Fruit fly (Drosophila melanogaster) whole organism, embryonic: ENCODE data around the gene Art8.

Source experiments
- Adf1 ChIP-seq: fragments of 200-800 bp; sonication (Bioruptor generic); IDR thresholded peaks from 2 replicates; pipeline ENCODE4 v1.3.6; 2022; ENCODE audit warnings: missing biosample characterization, missing genetic modification characterization
- Awh ChIP-seq: fragments of 200-800 bp; sonication (Bioruptor generic); IDR thresholded peaks from 2 replicates; pipeline ENCODE4, ENCODE4 v1.3.6; 2022; ENCODE audit warnings: missing biosample characterization, missing genetic modification characterization
- B-H1 ChIP-seq: fragments of 200-800 bp; sonication (Bioruptor generic); IDR thresholded peaks from 3 replicates; pipeline ENCODE4 v1.3.6; 2022; ENCODE audit warnings: missing biosample characterization, missing genetic modification characterization
- CG1024 ChIP-seq: fragments of 200-800 bp; sonication (Bioruptor generic); IDR thresholded peaks from 2 replicates; pipeline ENCODE4 v1.3.6; 2022; ENCODE audit warnings: missing biosample characterization, missing genetic modification characterization
- CG11456 ChIP-seq: fragments of 200-800 bp; sonication (Bioruptor generic); IDR thresholded peaks from 3 replicates; pipeline ENCODE4 v1.3.6; 2022; ENCODE audit warnings: missing biosample characterization, missing genetic modification characterization
- CG11560 ChIP-seq: fragments of 200-800 bp; sonication (Bioruptor generic); IDR thresholded peaks from 3 replicates; pipeline ENCODE4 v1.3.6; 2022; ENCODE audit warnings: missing biosample characterization, missing genetic modification characterization
- CG11695 ChIP-seq: fragments of 200-800 bp; sonication (Bioruptor generic); IDR thresholded peaks from 3 replicates; pipeline ENCODE4 v1.3.6; 2022; ENCODE audit warnings: missing biosample characterization, missing genetic modification characterization
- CG12155 ChIP-seq: fragments of 200-800 bp; sonication (Bioruptor generic); optimal IDR thresholded peaks from 3 replicates; lab custom pipeline; 2016; ENCODE audit warnings: missing biosample characterization, missing genetic modification characterization
- CG17361 ChIP-seq: fragments of 200-800 bp; sonication (Bioruptor generic); IDR thresholded peaks from 3 replicates; pipeline ENCODE4 v1.3.6; 2022; ENCODE audit warnings: missing biosample characterization, missing genetic modification characterization
- CG2889 ChIP-seq: fragments of 200-800 bp; sonication (Bioruptor generic); IDR thresholded peaks from 3 replicates; pipeline ENCODE4 v1.3.6; 2022; ENCODE audit warnings: missing biosample characterization, missing genetic modification characterization
- CG30403 ChIP-seq: fragments of 200-800 bp; sonication (Bioruptor generic); optimal IDR thresholded peaks from 3 replicates; lab custom pipeline; 2016; ENCODE audit warnings: missing biosample characterization, missing genetic modification characterization
- CG3407 ChIP-seq: fragments of 200-800 bp; sonication (Bioruptor generic); optimal IDR thresholded peaks from 2 replicates; lab custom pipeline; 2018; ENCODE audit warnings: missing biosample characterization, mild to moderate bottlenecking, missing genetic modification characterization
- CG4707 ChIP-seq: fragments of 200-800 bp; sonication (Bioruptor generic); optimal IDR thresholded peaks from 2 replicates; lab custom pipeline; 2018; ENCODE audit warnings: missing biosample characterization, mild to moderate bottlenecking, missing genetic modification characterization, moderate library complexity
- CG5245 ChIP-seq: fragments of 200-800 bp; sonication (Bioruptor generic); optimal IDR thresholded peaks from 3 replicates; lab custom pipeline; 2016; ENCODE audit warnings: missing biosample characterization, missing genetic modification characterization
- CG7556 ChIP-seq: fragments of 200-800 bp; sonication (Bioruptor generic); optimal IDR thresholded peaks from 2 replicates; lab custom pipeline; 2017; ENCODE audit warnings: missing biosample characterization, mild to moderate bottlenecking, missing genetic modification characterization
- CG9215 ChIP-seq: fragments of 200-800 bp; sonication (Bioruptor generic); IDR thresholded peaks from 2 replicates; pipeline ENCODE4 v1.3.6; 2022; ENCODE audit warnings: missing biosample characterization, missing genetic modification characterization
- CG9797 ChIP-seq: fragments of 200-800 bp; sonication (Bioruptor generic); optimal IDR thresholded peaks from 3 replicates; lab custom pipeline; 2018; ENCODE audit warnings: missing biosample characterization, mild to moderate bottlenecking, missing genetic modification characterization
- Dfd ChIP-seq, 2 experiments: fragments of >200 bp; optimal IDR thresholded peaks; 2 replicates each; lab custom pipeline; 2017; ENCODE audit warnings: missing biosample characterization in 2 of 2, missing genetic modification characterization in 2 of 2
- Ets65A ChIP-seq: fragments of 200-800 bp; sonication (Bioruptor generic); peaks from one replicate; lab custom pipeline; 2016; ENCODE audit warnings: missing biosample characterization, missing genetic modification characterization
- Gsc ChIP-seq: fragments of 200-800 bp; sonication (Bioruptor generic); IDR thresholded peaks from 2 replicates; pipeline ENCODE4 v1.3.6; 2022; ENCODE audit warnings: missing biosample characterization, missing genetic modification characterization
- H15 ChIP-seq: fragments of 200-800 bp; sonication (Bioruptor generic); IDR thresholded peaks from 3 replicates; pipeline ENCODE4 v1.3.6; 2022; ENCODE audit warnings: missing biosample characterization, missing genetic modification characterization
- Hmx ChIP-seq: fragments of 200-800 bp; sonication (Bioruptor generic); optimal IDR thresholded peaks from 2 replicates; lab custom pipeline; 2016; ENCODE audit warnings: missing biosample characterization, missing genetic modification characterization
- Jarid2 ChIP-seq: fragments of 200-800 bp; sonication (Bioruptor generic); optimal IDR thresholded peaks from 3 replicates; lab custom pipeline; 2017; ENCODE audit warnings: mild to moderate bottlenecking, missing biosample characterization, missing genetic modification reagents, missing genetic modification characterization
- Kr ChIP-seq: fragments of 200-800 bp; sonication (Bioruptor generic); optimal IDR thresholded peaks from 2 replicates; lab custom pipeline; 2017; ENCODE audit warnings: missing biosample characterization, mild to moderate bottlenecking, missing genetic modification characterization
- MESR4 ChIP-seq: fragments of 200-800 bp; sonication (Bioruptor generic); optimal IDR thresholded peaks from 2 replicates; lab custom pipeline; 2018; ENCODE audit warnings: missing biosample characterization, mild to moderate bottlenecking, missing genetic modification characterization, moderate library complexity
- Opbp ChIP-seq: fragments of 200-800 bp; sonication (Bioruptor generic); IDR thresholded peaks from 3 replicates; pipeline ENCODE4 v1.3.6; 2022; ENCODE audit warnings: missing biosample characterization, missing genetic modification characterization; ENCODE audit not compliant: partially characterized antibody
- Sry-β ChIP-seq: fragments of 200-800 bp; sonication (Bioruptor generic); optimal IDR thresholded peaks from 2 replicates; lab custom pipeline; 2018; ENCODE audit warnings: missing biosample characterization, mild to moderate bottlenecking, missing genetic modification characterization, moderate library complexity
- Xrp1 ChIP-seq: fragments of 200-800 bp; sonication (Bioruptor generic); IDR thresholded peaks from 2 replicates; pipeline ENCODE4 v1.3.6; 2022; ENCODE audit warnings: missing biosample characterization, missing genetic modification characterization
- bbx ChIP-seq: fragments of 200-800 bp; sonication (Bioruptor generic); IDR thresholded peaks from 2 replicates; pipeline ENCODE4 v1.3.6; 2022; ENCODE audit warnings: missing biosample characterization, missing genetic modification characterization; ENCODE audit not compliant: partially characterized antibody
- cg ChIP-seq: fragments of 200-800 bp; sonication (Bioruptor generic); optimal IDR thresholded peaks from 3 replicates; lab custom pipeline; 2019; ENCODE audit warnings: missing biosample characterization, mild to moderate bottlenecking, missing genetic modification characterization, moderate library complexity
- chinmo ChIP-seq: fragments of 200-800 bp; sonication (Bioruptor generic); IDR thresholded peaks from 4 replicates; pipeline ENCODE4 v1.3.6; 2022; ENCODE audit warnings: missing biosample characterization, missing genetic modification characterization; ENCODE audit not compliant: partially characterized antibody
- crp ChIP-seq, 2 experiments: fragments of 200-800 bp; sonication (Bioruptor generic); optimal IDR thresholded peaks; 2 replicates in 1 of 2; 3 replicates in 1 of 2; lab custom pipeline; 2017; ENCODE audit warnings: missing biosample characterization in 2 of 2, missing genetic modification characterization in 2 of 2, mild to moderate bottlenecking in 1 of 2, moderate library complexity in 1 of 2
- danr ChIP-seq: fragments of 200-800 bp; sonication (Bioruptor generic); IDR thresholded peaks from 2 replicates; pipeline ENCODE4 v1.3.6; 2022; ENCODE audit warnings: missing biosample characterization, missing genetic modification characterization
- ftz-f1 ChIP-seq: fragments of 200-800 bp; sonication (Bioruptor generic); optimal IDR thresholded peaks from 2 replicates; lab custom pipeline; 2016; ENCODE audit warnings: missing biosample characterization, missing genetic modification characterization
- fu2 ChIP-seq: fragments of 200-800 bp; sonication (Bioruptor generic); optimal IDR thresholded peaks from 2 replicates; lab custom pipeline; 2016; ENCODE audit warnings: missing biosample characterization, missing genetic modification characterization
- hb ChIP-seq: fragments of 200-800 bp; sonication (Bioruptor generic); IDR thresholded peaks from 3 replicates; pipeline ENCODE4 v1.3.6; 2022; ENCODE audit warnings: missing biosample characterization, missing genetic modification characterization; ENCODE audit not compliant: partially characterized antibody
- insv ChIP-seq, 2 experiments: fragments of 200-800 bp; sonication (Bioruptor generic); optimal IDR thresholded peaks; 3 replicates each; lab custom pipeline; 2016 to 2018; ENCODE audit warnings: missing biosample characterization in 2 of 2, missing genetic modification characterization in 2 of 2
- maf-S ChIP-seq: fragments of 200-800 bp; sonication (Bioruptor generic); optimal IDR thresholded peaks from 2 replicates; lab custom pipeline; 2016; ENCODE audit warnings: missing biosample characterization, missing genetic modification characterization
- mirr ChIP-seq: fragments of 200-800 bp; sonication (Bioruptor generic); optimal IDR thresholded peaks from 3 replicates; lab custom pipeline; 2018; ENCODE audit warnings: missing biosample characterization, mild to moderate bottlenecking, missing genetic modification characterization
- prd ChIP-seq, 3 experiments: fragments of >200 bp in 2 of 3; fragments of 200-800 bp in 1 of 3; sonication (Bioruptor generic) in 1 of 3; optimal IDR thresholded peaks in 2 of 3; IDR thresholded peaks in 1 of 3; 2 replicates in 2 of 3; 3 replicates in 1 of 3; pipeline versions ENCODE4 v1.3.6 to Lab custom; 2017 to 2022; ENCODE audit warnings: missing biosample characterization in 1 of 3, missing genetic modification characterization in 1 of 3
- repo ChIP-seq: fragments of 200-800 bp; sonication (Bioruptor generic); optimal IDR thresholded peaks from 2 replicates; lab custom pipeline; 2016; ENCODE audit warnings: missing biosample characterization, missing genetic modification characterization
- sima ChIP-seq: fragments of 200-800 bp; sonication (Bioruptor generic); optimal IDR thresholded peaks from 2 replicates; lab custom pipeline; 2016; ENCODE audit warnings: missing biosample characterization, missing genetic modification characterization
- tin ChIP-seq: fragments of 200-800 bp; sonication (Bioruptor generic); optimal IDR thresholded peaks from 3 replicates; lab custom pipeline; 2016; ENCODE audit warnings: missing biosample characterization, missing genetic modification characterization
- tll ChIP-seq, 2 experiments: fragments of 200-800 bp in 1 of 2; fragments of >200 bp in 1 of 2; sonication (Bioruptor generic) in 1 of 2; optimal IDR thresholded peaks; 2 replicates each; lab custom pipeline; 2017 to 2019; ENCODE audit warnings: missing biosample characterization in 2 of 2, missing genetic modification characterization in 2 of 2, mild to moderate bottlenecking in 1 of 2, moderate library complexity in 1 of 2
- trem ChIP-seq: fragments of 200-800 bp; optimal IDR thresholded peaks from 3 replicates; lab custom pipeline; 2019; ENCODE audit warnings: missing biosample characterization, mild to moderate bottlenecking, missing genetic modification characterization, moderate library complexity
- wek ChIP-seq: fragments of 200-800 bp; sonication (Bioruptor generic); optimal IDR thresholded peaks from 3 replicates; lab custom pipeline; 2018; ENCODE audit warnings: missing biosample characterization, mild to moderate bottlenecking, missing genetic modification characterization, moderate library complexity
- zen ChIP-seq: fragments of 200-800 bp; sonication (Bioruptor generic); optimal IDR thresholded peaks from 3 replicates; lab custom pipeline; 2018; ENCODE audit warnings: missing biosample characterization, mild to moderate bottlenecking, missing genetic modification characterization, moderate library complexity
- zfh1 ChIP-seq: fragments of 200-800 bp; sonication (Bioruptor generic); IDR thresholded peaks from 3 replicates; pipeline ENCODE4 v1.3.6; 2022; ENCODE audit warnings: missing biosample characterization, missing genetic modification characterization

The Art8 gene

DNA sequence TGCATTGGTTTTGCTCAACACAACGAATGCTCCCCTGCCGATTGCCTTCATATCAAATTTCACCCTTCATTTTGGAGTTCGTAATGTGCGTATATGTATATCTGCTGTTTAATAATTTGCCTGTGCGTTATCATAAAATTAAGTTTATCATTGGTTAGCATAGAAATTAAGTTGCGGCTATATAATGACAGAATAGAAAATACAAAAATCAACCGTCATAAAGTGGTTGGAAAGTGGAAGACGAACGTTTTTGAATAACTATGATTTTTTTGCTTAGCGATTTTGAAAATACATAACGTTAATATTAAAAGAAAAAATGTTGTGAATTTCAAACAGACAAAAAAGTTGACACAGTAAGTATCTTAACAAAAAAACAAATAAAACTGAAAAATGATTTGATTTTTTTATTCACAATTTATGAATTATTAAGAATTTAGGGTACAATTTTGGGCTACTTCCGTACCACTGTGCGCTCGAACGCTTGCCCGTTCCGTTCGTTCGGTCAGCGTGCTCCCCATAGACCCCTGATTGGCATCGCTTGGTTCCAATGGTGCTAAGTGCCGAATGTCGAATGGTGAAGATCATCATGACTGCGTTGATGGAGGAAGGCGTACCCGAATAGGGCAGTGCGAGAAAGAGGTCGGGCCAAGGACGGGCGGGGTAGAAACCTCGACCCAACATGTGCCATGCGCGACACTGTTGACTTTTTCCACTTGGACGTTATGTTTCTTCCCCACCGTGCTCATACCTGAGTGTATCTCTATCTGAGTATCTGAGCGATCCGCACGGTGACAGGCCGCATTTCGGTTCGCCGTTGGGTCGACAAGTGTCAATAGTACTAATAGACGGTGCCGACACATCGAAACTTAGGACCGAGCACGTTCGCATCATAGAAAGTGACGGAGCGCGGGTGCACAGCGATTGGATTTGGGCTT lies 27.0 kb upstream of the Art8 start (continued):
- TF ChIP-seq danr (GFP tag; lab: Robert Waterston, UW) (no peak), trem (tag; lab: Kevin White, UChicago) (peak; percentile 32), hb (GFP tag; lab: Robert Waterston, UW) (no peak), crp (GFP tag; optimal IDR thresholded peaks at IDR 0.05; lab: Kevin White, UChicago) (no peak), Ets65A (GFP tag; lab: Kevin White, UChicago) (peak; percentile 67), CG30403 (peak; percentile 81), CG2889 (GFP tag; lab: Robert Waterston, UW) (no peak), zen (tag; lab: Kevin White, UChicago) (no peak), Xrp1 (GFP tag; lab: Robert Waterston, UW) (peak; percentile 30; the same call in 1 of the 2 replicates), CG12155 (peak; percentile 39), Adf1 (no peak), Opbp (GFP tag; lab: Robert Waterston, UW) (no peak), MESR4 (GFP tag; lab: Kevin White, UChicago) (no peak), B-H1 (GFP tag; lab: Robert Waterston, UW) (no peak; the same call in 2 of the 3 replicates), CG3407 (GFP tag; lab: Kevin White, UChicago) (peak; percentile 8), sima (no peak), zfh1 (GFP tag; lab: Robert Waterston, UW) (peak; percentile 34; the same call in 2 of the 3 replicates), Hmx (no peak), prd (optimal IDR thresholded peaks at IDR 0.05; lab: Kevin White, UChicago) (no peak), prd (GFP tag; IDR thresholded peaks at IDR 0.05; lab: Robert Waterston, UW) (peak; percentile 6; the same call in 1 of the 3 replicates), mirr (GFP tag; lab: Kevin White, UChicago) (peak; percentile 35), Sry-β (no peak), CG11456 (no peak), chinmo (GFP tag; lab: Robert Waterston, UW) (0 out of 4 replicates have a peak, but pooled peaks have one; percentile 9), tin (GFP tag; lab: Kevin White, UChicago) (peak; percentile 35), Jarid2 (no peak), bbx (GFP tag; lab: Robert Waterston, UW) (no peak; the same call in 1 of the 2 replicates), CG1024 (GFP tag; lab: Robert Waterston, UW) (no peak), cg (no peak), CG9215 (GFP tag; lab: Robert Waterston, UW) (no peak), Kr (no peak), H15 (GFP tag; lab: Robert Waterston, UW) (peak; percentile 16; the same call in 1 of the 3 replicates), CG11560 (tag; lab: Robert Waterston, UW) (no peak), CG4707 (no peak), repo (no peak), tll (GFP tag; optimal IDR thresholded peaks at IDR 0.05; lab: Kevin White, UChicago) (no peak), wek (GFP tag; lab: Kevin White, UChicago) (no peak), fu2 (GFP tag; lab: Kevin White, UChicago) (no peak), CG17361 (peak; percentile 65; the same call in 1 of the 3 replicates), Gsc (no peak), Awh (GFP tag; lab: Robert Waterston, UW) (no peak; the same call in 1 of the 2 replicates), ftz-f1 (peak; percentile 17), Dfd (GFP tag; optimal IDR thresholded peaks at IDR 0.05; lab: Kevin White, UChicago) (no peak), CG7556 (peak; percentile 84), maf-S (no peak), CG5245 (GFP tag; lab: Kevin White, UChicago) (peak; percentile 13), CG9797 (GFP tag; lab: Kevin White, UChicago) (no peak), CG11695 (GFP tag; lab: Robert Waterston, UW) (0 out of 3 replicates have a peak, but pooled peaks have one; percentile 45), insv (GFP tag; optimal IDR thresholded peaks at IDR 0.05; lab: Kevin White, UChicago) (no peak)
